Worm (Caenorhabditis elegans): ENCODE data around the gene T07D3.9.

DNA sequence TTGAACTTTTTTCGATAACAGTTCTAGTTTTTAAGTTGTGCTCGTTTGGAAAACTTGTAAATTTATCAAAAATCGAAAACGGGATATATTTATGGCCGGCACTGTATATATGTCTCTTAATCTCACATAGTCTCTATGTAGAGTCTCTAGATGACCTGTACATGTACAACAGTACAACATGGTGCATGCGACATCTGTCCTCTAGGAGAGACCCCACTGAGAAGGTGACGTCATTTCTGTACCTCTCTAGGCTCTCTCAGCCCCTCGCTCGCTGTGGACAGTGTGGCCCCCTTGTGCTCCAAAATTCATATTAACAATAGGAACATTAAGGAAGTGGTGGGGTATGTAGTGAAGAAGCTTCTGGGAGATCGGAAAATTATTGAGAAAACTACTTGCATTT lies 36.6 kb upstream of the T07D3.9 start:
- TF ChIP-seq F44E2.7 (GFP tag; IDR thresholded peaks at IDR 0.05) (no peak), duxl-1 (tag; optimal IDR thresholded peaks at IDR 0.05; ENCODE audit: poor library complexity) (no peak), lin-15B (tag; optimal IDR thresholded peaks at IDR 0.05) (no peak), unc-62 (GFP tag; optimal IDR thresholded peaks at IDR 0.05 in 1 of 2) (peak in 1 of 2 experiments; percentile 28), unc-62 (tag; optimal IDR thresholded peaks at IDR 0.05) (no peak), vab-7 (GFP tag; IDR thresholded peaks at IDR 0.05) (no peak), snpc-4 (tag; optimal IDR thresholded peaks at IDR 0.05) (no peak), nhr-76 (tag; optimal IDR thresholded peaks at IDR 0.05) (no peak), nhr-6 (tag; optimal IDR thresholded peaks at IDR 0.05) (no peak), lsy-2 (tag; optimal IDR thresholded peaks at IDR 0.05) (no peak), nhr-28 (tag; optimal IDR thresholded peaks at IDR 0.05) (no peak), ztf-11 (tag; optimal IDR thresholded peaks at IDR 0.05) (no peak)

All from whole organism, L4 larva.